Fruit fly (Drosophila melanogaster) whole organism, embryonic: Measurements from ENCODE around the gene Mlc1.

Experiments used
- CG1529 ChIP-seq: fragments of 200-800 bp; sonication (Bioruptor generic); optimal IDR thresholded peaks from 3 replicates; lab custom pipeline; 2018; ENCODE audit warnings: missing biosample characterization, missing genetic modification characterization
- CG1832 ChIP-seq: fragments of 200-800 bp; sonication (Bioruptor generic); optimal IDR thresholded peaks from 2 replicates; lab custom pipeline; 2017; ENCODE audit warnings: missing biosample characterization, mild to moderate bottlenecking, missing genetic modification characterization, inconsistent platforms
- corto ChIP-seq: fragments of 200-800 bp; sonication (Bioruptor generic); optimal IDR thresholded peaks from 2 replicates; lab custom pipeline; 2016; ENCODE audit warnings: missing biosample characterization, mild to moderate bottlenecking, missing genetic modification characterization, moderate library complexity
- pb ChIP-seq: fragments of 200-800 bp; sonication (Bioruptor generic); optimal IDR thresholded peaks from 3 replicates; lab custom pipeline; 2016; ENCODE audit warnings: missing biosample characterization, missing genetic modification characterization

DNA sequence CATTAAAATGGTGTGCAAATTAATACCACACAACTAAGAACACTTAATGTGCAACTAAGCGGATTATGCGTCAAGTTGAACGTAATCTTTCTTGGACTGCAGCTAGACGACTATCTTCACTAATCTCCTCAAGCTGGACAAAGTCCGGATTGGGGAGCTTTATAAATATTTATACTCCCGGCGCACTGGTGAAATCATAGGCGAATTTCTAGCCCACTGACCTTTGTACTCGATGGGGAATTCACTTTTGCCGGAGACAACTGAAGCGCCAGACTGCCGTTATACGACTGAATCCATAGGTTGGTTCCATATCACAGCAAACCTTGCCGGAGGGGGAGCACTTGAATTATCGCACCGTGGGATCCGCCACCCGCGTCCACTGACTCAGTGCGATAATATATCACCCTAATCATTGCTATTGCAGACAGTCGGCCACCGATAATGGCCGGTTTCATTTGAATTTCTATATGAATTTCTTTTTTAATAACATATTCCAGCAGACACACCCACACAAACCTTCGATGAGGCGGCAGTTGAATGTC, 46.1 kb upstream of the Mlc1 start:
- TF ChIP-seq CG1529 (GFP tag; lab: Kevin White, UChicago) (no peak), pb (GFP tag; lab: Kevin White, UChicago) (no peak), CG1832 (GFP tag; lab: Kevin White, UChicago) (no peak), corto (GFP tag; lab: Kevin White, UChicago) (no peak)
